Worm (Caenorhabditis elegans) whole organism, L3 larva: ENCODE data around the gene F26A1.7.

Experiments
- R02D3.7 ChIP-seq: fragments of 150-350 bp; optimal IDR thresholded peaks from 2 replicates; lab custom pipeline; 2014; ENCODE audit warnings: missing biosample characterization, missing genetic modification characterization
- aly-2 ChIP-seq: fragments of 150-350 bp; optimal IDR thresholded peaks from 2 replicates; lab custom pipeline; 2014; ENCODE audit warnings: missing biosample characterization, missing genetic modification characterization
- ceh-28 ChIP-seq: fragments of 150-350 bp; optimal IDR thresholded peaks from 2 replicates; lab custom pipeline; 2014; ENCODE audit warnings: missing biosample characterization, missing genetic modification reagents, missing genetic modification characterization
- ceh-82 ChIP-seq: fragments of 150-350 bp; optimal IDR thresholded peaks from 2 replicates; lab custom pipeline; 2014; ENCODE audit warnings: missing biosample characterization, missing genetic modification characterization
- ceh-9 ChIP-seq: sonication (generic microtip); optimal IDR thresholded peaks from 2 replicates; lab custom pipeline; 2018; ENCODE audit warnings: missing biosample characterization, missing genetic modification characterization
- daf-12 ChIP-seq: fragments of 150-350 bp; optimal IDR thresholded peaks from 2 replicates; lab custom pipeline; 2014; ENCODE audit warnings: missing biosample characterization, missing genetic modification reagents, missing genetic modification characterization
- egl-27 ChIP-seq: sonication (generic microtip); optimal IDR thresholded peaks from 4 replicates; lab custom pipeline; 2017; ENCODE audit warnings: missing biosample characterization, missing genetic modification reagents, missing genetic modification characterization
- egl-5 ChIP-seq: fragments of 150-350 bp; optimal IDR thresholded peaks from 2 replicates; lab custom pipeline; 2017; ENCODE audit warnings: missing biosample characterization, missing genetic modification reagents, missing genetic modification characterization, inconsistent platforms
- elt-1 ChIP-seq: fragments of 150-350 bp; optimal IDR thresholded peaks from 2 replicates; lab custom pipeline; 2014; ENCODE audit warnings: missing biosample characterization, missing genetic modification characterization
- elt-2 ChIP-seq: sonication (generic microtip); optimal IDR thresholded peaks from 2 replicates; lab custom pipeline; 2016; ENCODE audit warnings: missing genetic modification reagents, mild to moderate bottlenecking, missing genetic modification characterization, missing compliant biosample characterization
- eor-1 ChIP-seq, 2 experiments: fragments of 150-350 bp; optimal IDR thresholded peaks; 2 replicates each; lab custom pipeline; 2014 to 2018; ENCODE audit warnings: missing biosample characterization in 2 of 2, missing genetic modification characterization in 2 of 2
- fkh-10 ChIP-seq: sonication (generic microtip); optimal IDR thresholded peaks from 2 replicates; lab custom pipeline; 2017; ENCODE audit warnings: missing biosample characterization, missing genetic modification reagents, missing genetic modification characterization
- fos-1 ChIP-seq: fragments of 150-350 bp; optimal IDR thresholded peaks from 2 replicates; lab custom pipeline; 2014; ENCODE audit warnings: missing biosample characterization, missing genetic modification characterization
- hmg-11 ChIP-seq: sonication (generic microtip); optimal IDR thresholded peaks from 2 replicates; lab custom pipeline; 2016; ENCODE audit warnings: missing genetic modification characterization, missing compliant biosample characterization
- jun-1 ChIP-seq: fragments of 150-350 bp; optimal IDR thresholded peaks from 2 replicates; lab custom pipeline; 2014; ENCODE audit warnings: missing biosample characterization, missing genetic modification reagents, missing genetic modification characterization
- lin-15B ChIP-seq: fragments of 150-350 bp; optimal IDR thresholded peaks from 2 replicates; lab custom pipeline; 2014; ENCODE audit warnings: missing biosample characterization, missing genetic modification characterization
- lsy-12 ChIP-seq: sonication (generic microtip); optimal IDR thresholded peaks from 2 replicates; lab custom pipeline; 2016; ENCODE audit warnings: mild to moderate bottlenecking, missing genetic modification characterization, missing compliant biosample characterization
- mdl-1 ChIP-seq: fragments of 150-350 bp; optimal IDR thresholded peaks from 2 replicates; lab custom pipeline; 2014; ENCODE audit warnings: missing biosample characterization, missing genetic modification characterization
- mml-1 ChIP-seq: fragments of 150-350 bp; sonication (generic microtip); optimal IDR thresholded peaks from 3 replicates; lab custom pipeline; 2014; ENCODE audit warnings: missing biosample characterization, missing genetic modification characterization
- nfya-1 ChIP-seq: sonication (generic microtip); optimal IDR thresholded peaks from 2 replicates; lab custom pipeline; 2017; ENCODE audit warnings: missing genetic modification characterization, mild to moderate bottlenecking, missing compliant biosample characterization, antibody characterized with exemption, moderate library complexity; ENCODE audit not compliant: insufficient read depth
- nhr-23 ChIP-seq: fragments of 150-350 bp; optimal IDR thresholded peaks from 2 replicates; lab custom pipeline; 2014; ENCODE audit warnings: missing biosample characterization, missing genetic modification reagents, missing genetic modification characterization
- nhr-25 ChIP-seq: sonication (generic microtip); optimal IDR thresholded peaks from 2 replicates; lab custom pipeline; 2017; ENCODE audit warnings: missing biosample characterization, missing genetic modification characterization
- nhr-67 ChIP-seq: fragments of 150-350 bp; optimal IDR thresholded peaks from 2 replicates; lab custom pipeline; 2014; ENCODE audit warnings: missing biosample characterization, missing genetic modification characterization
- nhr-76 ChIP-seq: fragments of 150-350 bp; sonication (generic microtip); optimal IDR thresholded peaks from 5 replicates; lab custom pipeline; 2014; ENCODE audit warnings: missing biosample characterization, missing genetic modification characterization
- pha-4 ChIP-seq: fragments of 150-350 bp; optimal IDR thresholded peaks from 2 replicates; lab custom pipeline; 2014; ENCODE audit warnings: missing biosample characterization, missing genetic modification reagents, missing genetic modification characterization
- pqm-1 ChIP-seq: fragments of 150-350 bp; optimal IDR thresholded peaks from 2 replicates; lab custom pipeline; 2017; ENCODE audit warnings: missing biosample characterization, missing genetic modification characterization, inconsistent platforms
- sea-2 ChIP-seq: fragments of 150-350 bp; sonication (generic microtip); optimal IDR thresholded peaks from 4 replicates; lab custom pipeline; 2014; ENCODE audit warnings: missing biosample characterization, missing genetic modification reagents, missing genetic modification characterization
- skn-1 ChIP-seq: fragments of 150-350 bp; optimal IDR thresholded peaks from 2 replicates; lab custom pipeline; 2014; ENCODE audit warnings: missing biosample characterization, missing genetic modification characterization
- snpc-4 ChIP-seq: fragments of 150-350 bp; optimal IDR thresholded peaks from 2 replicates; lab custom pipeline; 2014; ENCODE audit warnings: missing biosample characterization, missing genetic modification characterization
- tbx-2 ChIP-seq: sonication (generic microtip); optimal IDR thresholded peaks from 2 replicates; lab custom pipeline; 2016; ENCODE audit warnings: mild to moderate bottlenecking, missing genetic modification characterization, missing compliant biosample characterization
- unc-39 ChIP-seq: sonication (generic microtip); optimal IDR thresholded peaks from 4 replicates; lab custom pipeline; 2017; ENCODE audit warnings: missing biosample characterization, missing genetic modification characterization
- unc-62 ChIP-seq: fragments of 150-350 bp; sonication (generic microtip); optimal IDR thresholded peaks from 4 replicates; lab custom pipeline; 2014; ENCODE audit warnings: missing biosample characterization, missing genetic modification reagents, missing genetic modification characterization
- ztf-11 ChIP-seq: fragments of 150-350 bp; optimal IDR thresholded peaks from 2 replicates; lab custom pipeline; 2014; ENCODE audit warnings: missing biosample characterization, missing genetic modification characterization
- ztf-4 ChIP-seq: fragments of 150-350 bp; optimal IDR thresholded peaks from 2 replicates; lab custom pipeline; 2014; ENCODE audit warnings: missing biosample characterization, missing genetic modification characterization

The F26A1.7 gene

DNA sequence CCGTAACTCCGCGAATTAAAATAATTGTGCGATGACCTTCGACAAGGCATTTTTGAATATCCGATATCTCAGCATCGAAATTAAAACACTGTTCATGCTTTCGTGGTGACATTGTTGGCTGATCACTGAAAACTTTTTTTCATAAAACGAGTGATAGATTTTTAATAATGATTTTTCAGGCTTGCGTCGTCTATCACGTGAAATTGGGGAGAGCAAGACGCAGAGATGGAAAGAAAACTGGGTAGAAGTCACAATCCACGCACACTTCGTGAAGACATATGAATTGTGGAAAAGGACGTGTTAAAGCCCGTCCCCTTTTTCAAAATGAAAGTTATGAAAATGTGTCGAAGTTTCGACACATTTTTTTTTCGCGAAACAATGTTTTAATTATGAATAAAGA lies 30.0 kb upstream of the F26A1.7 start, which contains the start of gene nonu-1:
TSS of gene nonu-1 (minus strand) at position 169 of the 400 bp plus-strand sequence.
- TF ChIP-seq nhr-25 (tag; lab: Kevin White, UChicago), result no peak
- no peak for TF ChIP-seq nhr-67 (tag; lab: Kevin White, UChicago)
- TF ChIP-seq R02D3.7 (tag; lab: Kevin White, UChicago), result no peak
- TF ChIP-seq nhr-23, result no peak
- TF ChIP-seq unc-39 (tag; lab: Kevin White, UChicago), result no peak

- no peak for TF ChIP-seq lin-15B
- no peak for TF ChIP-seq ztf-4 (tag; lab: Kevin White, UChicago)
- no peak for TF ChIP-seq unc-62 (GFP tag; lab: Kevin White, UChicago)
- TF ChIP-seq ceh-82 (tag; lab: Kevin White, UChicago), result no peak
- TF ChIP-seq fos-1 (tag; lab: Kevin White, UChicago), result no peak
- TF ChIP-seq elt-2, result no peak
- no peak for TF ChIP-seq pqm-1 (tag; lab: Kevin White, UChicago)
- no peak for TF ChIP-seq aly-2 (tag; lab: Kevin White, UChicago)
- no peak for TF ChIP-seq nhr-76 (tag; lab: Kevin White, UChicago)
- TF ChIP-seq snpc-4 (tag; lab: Kevin White, UChicago), result no peak
- no peak for TF ChIP-seq skn-1 (tag; lab: Kevin White, UChicago)
- no peak for TF ChIP-seq lsy-12 (tag; lab: Kevin White, UChicago)
- TF ChIP-seq pha-4 (tag; lab: Kevin White, UChicago), result no peak
- no peak for TF ChIP-seq jun-1 (tag; lab: Kevin White, UChicago)
- no peak for TF ChIP-seq ceh-28 (tag; lab: Kevin White, UChicago)
- TF ChIP-seq sea-2 (GFP tag; lab: Kevin White, UChicago), result no peak
- TF ChIP-seq daf-12 (tag; lab: Kevin White, UChicago), result no peak
These were observed 24.6 kb upstream of the F26A1.7 start, which contains the start of the genes clec-157 and fkh-5 for ce11 chrIII:4844327-4844726. TSS of gene clec-157 (minus strand) at chrIII:4844427. TSS of gene fkh-5 (plus strand) at chrIII:4844662.

ce11 chrIII:4842173-4842572 lies 22.4 kb upstream of the F26A1.7 start, which contains the start of gene clec-156:
TSS of gene clec-156 (minus strand) at chrIII:4842273.
- TF ChIP-seq nfya-1 (tag; lab: Kevin White, UChicago) (no peak), ztf-4 (tag; lab: Kevin White, UChicago) (no peak), snpc-4 (tag; lab: Kevin White, UChicago) (no peak), nhr-76 (tag; lab: Kevin White, UChicago) (no peak), skn-1 (tag; lab: Kevin White, UChicago) (no peak), hmg-11 (tag; lab: Kevin White, UChicago) (no peak), egl-5 (tag; lab: Kevin White, UChicago) (no peak), lsy-12 (tag; lab: Kevin White, UChicago) (no peak), egl-27 (tag; lab: Kevin White, UChicago) (no peak), mdl-1 (tag; lab: Kevin White, UChicago) (no peak), aly-2 (tag; lab: Kevin White, UChicago) (no peak), fkh-10 (GFP tag; lab: Kevin White, UChicago) (no peak), tbx-2 (tag; lab: Kevin White, UChicago) (no peak), nhr-25 (tag; lab: Kevin White, UChicago) (no peak), elt-2 (no peak), sea-2 (GFP tag; lab: Kevin White, UChicago) (no peak), mml-1 (tag; lab: Kevin White, UChicago) (no peak), ceh-82 (tag; lab: Kevin White, UChicago) (no peak), eor-1 (tag; optimal IDR thresholded peaks at IDR 0.05; lab: Kevin White, UChicago) (no peak)

DNA sequence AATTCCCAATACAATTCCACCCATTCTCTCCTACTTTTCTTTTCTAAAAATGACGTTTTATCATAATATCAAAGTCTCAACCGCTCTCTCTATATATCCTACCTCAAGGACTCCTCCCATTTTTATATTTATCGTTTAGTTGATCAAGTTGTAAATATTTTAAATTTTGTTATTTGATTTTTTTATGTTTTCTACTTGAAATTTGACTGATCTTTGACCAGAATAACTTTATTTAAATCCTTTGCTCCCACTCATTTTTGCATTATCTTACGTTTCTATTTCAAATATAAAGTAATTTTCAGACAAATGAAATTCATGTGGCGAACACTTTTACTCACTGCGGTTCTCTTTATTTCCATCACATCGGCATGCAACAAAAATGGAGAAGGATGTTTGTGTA lies 17.7 kb upstream of the F26A1.7 start, which contains the start of the genes acbp-7 and F26A1.19:
TSS of gene acbp-7 (plus strand) at position 301 of the 400 bp plus-strand sequence.
TSS of gene F26A1.19 (plus strand) at position 303 of the 400 bp plus-strand sequence.
- no peak for TF ChIP-seq tbx-2 (tag; lab: Kevin White, UChicago)
- no peak for TF ChIP-seq egl-5 (tag; lab: Kevin White, UChicago)
- TF ChIP-seq ceh-9 (tag; lab: Kevin White, UChicago), result no peak
- no peak for TF ChIP-seq fos-1 (tag; lab: Kevin White, UChicago)
- TF ChIP-seq ztf-11, result no peak
- TF ChIP-seq aly-2 (tag; lab: Kevin White, UChicago), result no peak
- TF ChIP-seq ceh-82 (tag; lab: Kevin White, UChicago), result no peak
- no peak for TF ChIP-seq snpc-4 (tag; lab: Kevin White, UChicago)
- no peak for TF ChIP-seq elt-1 (tag; lab: Kevin White, UChicago)
- TF ChIP-seq hmg-11 (tag; lab: Kevin White, UChicago), result no peak
- TF ChIP-seq egl-27 (tag; lab: Kevin White, UChicago), result no peak
